Worm (Caenorhabditis elegans) whole organism, late embryonic: ENCODE data around the gene rpap-2.

Experiments used
- F13H6.1 ChIP-seq: sonication (generic microtip); optimal IDR thresholded peaks from 2 replicates; lab custom pipeline; 2016; ENCODE audit warnings: missing genetic modification characterization, missing compliant biosample characterization
- T23F11.4 ChIP-seq: fragments of 200-800 bp; sonication (Bioruptor generic); optimal IDR thresholded peaks from 2 replicates; lab custom pipeline; 2018; ENCODE audit warnings: mild to moderate bottlenecking, missing genetic modification characterization, missing compliant biosample characterization
- Y22D7AL.16 ChIP-seq: sonication (generic microtip); optimal IDR thresholded peaks from 2 replicates; lab custom pipeline; 2016; ENCODE audit warnings: missing genetic modification characterization, missing compliant biosample characterization
- ceh-14 ChIP-seq: sonication (generic microtip); optimal IDR thresholded peaks from 2 replicates; lab custom pipeline; 2016; ENCODE audit warnings: missing genotype, missing genetic modification characterization, missing compliant biosample characterization
- ceh-18 ChIP-seq: sonication (generic microtip); optimal IDR thresholded peaks from 2 replicates; lab custom pipeline; 2016; ENCODE audit warnings: missing genetic modification characterization, missing compliant biosample characterization
- ceh-19 ChIP-seq: fragments of 200-800 bp; sonication (Bioruptor generic); optimal IDR thresholded peaks from 2 replicates; lab custom pipeline; 2018; ENCODE audit warnings: mild to moderate bottlenecking, missing genetic modification characterization, missing compliant biosample characterization
- ceh-22 ChIP-seq: sonication (generic microtip); optimal IDR thresholded peaks from 2 replicates; lab custom pipeline; 2017; ENCODE audit warnings: missing biosample characterization, missing genetic modification characterization
- ceh-24 ChIP-seq: sonication (generic microtip); optimal IDR thresholded peaks from 2 replicates; lab custom pipeline; 2016; ENCODE audit warnings: mild to moderate bottlenecking, missing genetic modification characterization, missing compliant biosample characterization
- ceh-30 ChIP-seq: fragments of 150-350 bp; optimal IDR thresholded peaks from 2 replicates; lab custom pipeline; 2014; ENCODE audit warnings: missing biosample characterization, missing genetic modification characterization
- ceh-31 ChIP-seq: sonication (generic microtip); optimal IDR thresholded peaks from 2 replicates; lab custom pipeline; 2016; ENCODE audit warnings: missing genetic modification characterization, missing compliant biosample characterization
- ceh-48 ChIP-seq: sonication (generic microtip); optimal IDR thresholded peaks from 2 replicates; lab custom pipeline; 2016; ENCODE audit warnings: missing genetic modification characterization, inconsistent platforms, missing compliant biosample characterization
- ceh-6 ChIP-seq: fragments of 200-800 bp; sonication (Bioruptor generic); optimal IDR thresholded peaks from 2 replicates; lab custom pipeline; 2018; ENCODE audit warnings: mild to moderate bottlenecking, missing genetic modification characterization, missing compliant biosample characterization
- che-1 ChIP-seq: sonication (generic microtip); optimal IDR thresholded peaks from 2 replicates; lab custom pipeline; 2016; ENCODE audit warnings: mild to moderate bottlenecking, missing genetic modification characterization, missing compliant biosample characterization
- dmd-4 ChIP-seq: sonication (generic microtip); optimal IDR thresholded peaks from 2 replicates; lab custom pipeline; 2016; ENCODE audit warnings: borderline replicate concordance, missing genetic modification characterization, missing compliant biosample characterization
- elt-2 ChIP-seq: sonication (generic microtip); optimal IDR thresholded peaks from 2 replicates; lab custom pipeline; 2016; ENCODE audit warnings: missing genetic modification reagents, missing genetic modification characterization, missing compliant biosample characterization
- hlh-15 ChIP-seq: sonication (generic microtip); optimal IDR thresholded peaks from 2 replicates; lab custom pipeline; 2016; ENCODE audit warnings: missing genetic modification characterization, missing compliant biosample characterization
- hlh-30 ChIP-seq: sonication (generic microtip); optimal IDR thresholded peaks from 2 replicates; lab custom pipeline; 2017; ENCODE audit warnings: antibody characterized with exemption, missing genetic modification characterization, missing compliant biosample characterization; ENCODE audit not compliant: insufficient read depth
- lim-6 ChIP-seq: sonication (generic microtip); optimal IDR thresholded peaks from 2 replicates; lab custom pipeline; 2016; ENCODE audit warnings: missing genetic modification characterization, missing compliant biosample characterization
- lin-11 ChIP-seq: fragments of 200-800 bp; sonication (Bioruptor generic); optimal IDR thresholded peaks from 2 replicates; lab custom pipeline; 2018; ENCODE audit warnings: mild to moderate bottlenecking, missing genetic modification characterization, missing compliant biosample characterization
- mec-3 ChIP-seq: sonication (generic microtip); optimal IDR thresholded peaks from 2 replicates; lab custom pipeline; 2016; ENCODE audit warnings: borderline replicate concordance, missing genetic modification characterization, missing compliant biosample characterization
- nfya-1 ChIP-seq: sonication (generic microtip); optimal IDR thresholded peaks from 2 replicates; lab custom pipeline; 2017; ENCODE audit warnings: missing genetic modification characterization, mild to moderate bottlenecking, missing compliant biosample characterization, antibody characterized with exemption, moderate library complexity
- nhr-11 ChIP-seq: fragments of 150-350 bp; optimal IDR thresholded peaks from 2 replicates; lab custom pipeline; 2014; ENCODE audit warnings: missing biosample characterization, missing genetic modification characterization
- nhr-232 ChIP-seq: sonication (generic microtip); optimal IDR thresholded peaks from 2 replicates; lab custom pipeline; 2016; ENCODE audit warnings: missing genetic modification characterization, missing compliant biosample characterization
- npax-4 ChIP-seq: sonication (generic microtip); optimal IDR thresholded peaks from 2 replicates; lab custom pipeline; 2016; ENCODE audit warnings: missing genetic modification characterization, missing compliant biosample characterization
- pag-3 ChIP-seq: sonication (generic microtip); optimal IDR thresholded peaks from 2 replicates; lab custom pipeline; 2016; ENCODE audit warnings: missing compliant biosample characterization, missing genetic modification characterization, borderline replicate concordance
- pros-1 ChIP-seq: fragments of 150-350 bp; optimal IDR thresholded peaks from 2 replicates; lab custom pipeline; 2014; ENCODE audit warnings: missing biosample characterization, missing genetic modification reagents, missing genetic modification characterization
- ref-2 ChIP-seq: sonication (generic microtip); optimal IDR thresholded peaks from 2 replicates; lab custom pipeline; 2016; ENCODE audit warnings: missing genetic modification characterization, missing compliant biosample characterization
- rnt-1 ChIP-seq: sonication (generic microtip); optimal IDR thresholded peaks from 2 replicates; lab custom pipeline; 2016; ENCODE audit warnings: missing genetic modification characterization, missing compliant biosample characterization
- sdc-2 ChIP-seq: sonication (generic microtip); optimal IDR thresholded peaks from 2 replicates; lab custom pipeline; 2016; ENCODE audit warnings: missing genotype, missing genetic modification characterization, missing compliant biosample characterization
- sox-4 ChIP-seq: sonication (generic microtip); optimal IDR thresholded peaks from 2 replicates; lab custom pipeline; 2017; ENCODE audit warnings: mild to moderate bottlenecking, missing genetic modification characterization, inconsistent platforms, missing compliant biosample characterization
- ttx-3 ChIP-seq: sonication (generic microtip); optimal IDR thresholded peaks from 2 replicates; lab custom pipeline; 2016; ENCODE audit warnings: missing genetic modification reagents, missing genetic modification characterization, missing compliant biosample characterization
- unc-3 ChIP-seq, 2 experiments: fragments of 200-800 bp in 1 of 2; sonication (Bioruptor generic) in 1 of 2; sonication (generic microtip) in 1 of 2; conservative IDR thresholded peaks in 1 of 2; optimal IDR thresholded peaks in 1 of 2; 2 replicates each; pipeline versions ENCODE4 v1.3.6 to Lab custom; 2016 to 2022; ENCODE audit warnings: missing compliant biosample characterization in 2 of 2, missing genetic modification characterization in 2 of 2, missing genetic modification reagents in 1 of 2
- unc-42 ChIP-seq: sonication (generic microtip); optimal IDR thresholded peaks from 2 replicates; lab custom pipeline; 2016; ENCODE audit warnings: missing genotype, missing genetic modification characterization, missing compliant biosample characterization
- unc-86 ChIP-seq: sonication (generic microtip); optimal IDR thresholded peaks from 2 replicates; lab custom pipeline; 2016; ENCODE audit warnings: missing genetic modification characterization, missing compliant biosample characterization
- zip-5 ChIP-seq: sonication (generic microtip); optimal IDR thresholded peaks from 2 replicates; lab custom pipeline; 2016; ENCODE audit warnings: missing genetic modification characterization, missing compliant biosample characterization
- ztf-16 ChIP-seq: sonication (generic microtip); optimal IDR thresholded peaks from 2 replicates; lab custom pipeline; 2017; ENCODE audit warnings: missing genetic modification characterization, missing compliant biosample characterization

rpap-2 gene

ce11 chrIII:8946285-8946684 lies 21.5 kb upstream of the rpap-2 start:
- TF ChIP-seq T23F11.4 (no peak), unc-42 (tag; lab: Kevin White, UChicago) (peak; percentile 3), ref-2 (tag; lab: Kevin White, UChicago) (no peak)

- TF ChIP-seq nhr-11 (tag; lab: Kevin White, UChicago) (no peak), lin-11 (no peak), Y22D7AL.16 (tag; lab: Kevin White, UChicago) (no peak), ceh-24 (tag; lab: Kevin White, UChicago) (no peak), mec-3 (tag; lab: Kevin White, UChicago) (no peak), ceh-22 (tag; lab: Kevin White, UChicago) (no peak), rnt-1 (tag; lab: Kevin White, UChicago) (no peak), hlh-30 (tag; lab: Kevin White, UChicago) (no peak), elt-2 (tag; lab: Kevin White, UChicago) (no peak), ttx-3 (tag; lab: Kevin White, UChicago) (no peak), ceh-14 (tag; lab: Kevin White, UChicago) (no peak), ceh-30 (tag; lab: Kevin White, UChicago) (no peak), pag-3 (tag; lab: Kevin White, UChicago) (no peak), dmd-4 (no peak)
These were observed 18.6 kb upstream of the rpap-2 start for ce11 chrIII:8949147-8949546.

ce11 chrIII:8955536-8955935 lies 12.2 kb upstream of the rpap-2 start:
- TF ChIP-seq ceh-24 (tag; lab: Kevin White, UChicago) = no peak
- TF ChIP-seq hlh-15 = no peak
- TF ChIP-seq sox-4 (tag; lab: Kevin White, UChicago) = no peak
- TF ChIP-seq ceh-18 (tag; lab: Kevin White, UChicago) = no peak
- no peak for TF ChIP-seq pros-1 (tag; lab: Kevin White, UChicago)

ce11 chrIII:8956146-8956646 lies 11.6 kb upstream of the rpap-2 start, which contains the start of the genes ZK643.5 and ZK643.2:
ZK643.5 (minus strand) TSS chrIII:8956196.
ZK643.2 (plus strand) TSS chrIII:8956540.
- TF ChIP-seq dmd-4 (no peak), nfya-1 (tag; lab: Kevin White, UChicago) (peak; percentile 49), ceh-48 (tag; lab: Kevin White, UChicago) (peak; percentile 99), zip-5 (no peak), ceh-30 (tag; lab: Kevin White, UChicago) (no peak), ttx-3 (tag; lab: Kevin White, UChicago) (no peak), che-1 (tag; lab: Kevin White, UChicago) (no peak), ceh-22 (tag; lab: Kevin White, UChicago) (no peak), ceh-31 (tag; lab: Kevin White, UChicago) (peak; percentile 43), elt-2 (tag; lab: Kevin White, UChicago) (no peak), hlh-30 (tag; lab: Kevin White, UChicago) (no peak), pros-1 (tag; lab: Kevin White, UChicago) (no peak), lim-6 (tag; lab: Kevin White, UChicago) (no peak), npax-4 (no peak), F13H6.1 (no peak), ceh-6 (GFP tag; lab: Kevin White, UChicago) (no peak), nhr-232 (no peak), ceh-19 (GFP tag; lab: Kevin White, UChicago) (no peak), sdc-2 (tag; lab: Kevin White, UChicago) (no peak), unc-42 (tag; lab: Kevin White, UChicago) (peak; percentile 76)
- TF ChIP-seq, all 69 proteins: peak for 4

ce11 chrIII:8960664-8961063 lies 7.1 kb upstream of the rpap-2 start, which contains the start of gene ZK643.6:
ZK643.6 (minus strand) TSS chrIII:8960764.
- TF ChIP-seq ztf-16 = no peak
- TF ChIP-seq rnt-1 (tag; lab: Kevin White, UChicago) = no peak
- TF ChIP-seq unc-3 (GFP tag; conservative IDR thresholded peaks at IDR 0.05; lab: Robert Waterston, UW) = no peak
- no peak for TF ChIP-seq unc-3 (tag; optimal IDR thresholded peaks at IDR 0.05; lab: Kevin White, UChicago)
- no peak for TF ChIP-seq unc-86
- TF ChIP-seq pros-1 (tag; lab: Kevin White, UChicago) = no peak
- TF ChIP-seq dmd-4 = no peak
- no peak for TF ChIP-seq ceh-18 (tag; lab: Kevin White, UChicago)
